Worm (Caenorhabditis elegans): Measurements from ENCODE around the gene B0034.7.

Gene B0034.7

DNA sequence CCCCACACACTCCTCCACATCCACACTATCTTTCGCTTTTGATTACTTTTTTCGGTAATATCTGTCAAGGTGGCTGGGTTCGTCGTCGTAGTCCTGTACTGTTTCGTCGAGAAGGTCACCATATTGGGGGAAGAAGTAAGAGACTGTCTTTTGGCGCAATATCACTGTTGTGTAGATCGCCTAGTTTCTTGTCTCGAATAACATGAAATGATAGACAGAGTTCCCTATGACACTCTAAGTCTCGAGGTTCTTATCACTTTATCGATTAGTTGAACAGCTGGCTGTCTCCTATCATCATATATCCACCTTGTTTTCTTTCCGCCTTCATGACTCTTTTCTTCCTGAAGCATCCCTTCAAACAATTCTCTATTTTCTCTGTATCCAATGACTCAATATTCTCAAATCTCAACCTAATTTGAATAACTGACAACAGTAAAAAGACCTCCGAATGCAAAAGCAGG lies 27.4 kb upstream of the B0034.7 start (continued):
- TF ChIP-seq unc-62 (GFP tag; optimal IDR thresholded peaks at IDR 0.05) (no peak), unc-130 (tag; optimal IDR thresholded peaks at IDR 0.05) (peak; percentile 55), lin-35 (GFP tag; optimal IDR thresholded peaks at IDR 0.05) (peak in 1 of 2 experiments; percentile 2), nhr-237 (tag; optimal IDR thresholded peaks at IDR 0.05) (no peak), aly-2 (tag; optimal IDR thresholded peaks at IDR 0.05) (no peak), mef-2 (tag; optimal IDR thresholded peaks at IDR 0.05) (no peak), nhr-19 (GFP tag; conservative IDR thresholded peaks at IDR 0.05) (peak; percentile 37; the same call in 1 of the 2 replicates), grh-1 (GFP tag; IDR thresholded peaks at IDR 0.05) (0 out of 2 replicates have a peak, but pooled peaks have one; percentile 17)

- TF ChIP-seq vab-15 (tag; optimal IDR thresholded peaks at IDR 0.05): no peak
- TF ChIP-seq lin-35 (GFP tag; optimal IDR thresholded peaks at IDR 0.05): peak in 1 of 2 experiments; percentile 63
- no peak for TF ChIP-seq efl-1 (optimal IDR thresholded peaks at IDR 0.05)
- peak in 1 of 2 experiments; percentile 68 for TF ChIP-seq efl-1 (GFP tag; optimal IDR thresholded peaks at IDR 0.05 in 1 of 2)
- TF ChIP-seq jun-1 (tag; optimal IDR thresholded peaks at IDR 0.05): no peak
- TF ChIP-seq lsy-2 (tag; optimal IDR thresholded peaks at IDR 0.05): peak in 1 of 2 experiments; percentile 23
- peak; percentile 74 for TF ChIP-seq elt-2 (tag; optimal IDR thresholded peaks at IDR 0.05)
- peak; percentile 20 for TF ChIP-seq lin-14 (GFP tag; optimal IDR thresholded peaks at IDR 0.05)
These were observed 25.4 kb upstream of the B0034.7 start for ce11 chrII:5936009-5936408.

DNA sequence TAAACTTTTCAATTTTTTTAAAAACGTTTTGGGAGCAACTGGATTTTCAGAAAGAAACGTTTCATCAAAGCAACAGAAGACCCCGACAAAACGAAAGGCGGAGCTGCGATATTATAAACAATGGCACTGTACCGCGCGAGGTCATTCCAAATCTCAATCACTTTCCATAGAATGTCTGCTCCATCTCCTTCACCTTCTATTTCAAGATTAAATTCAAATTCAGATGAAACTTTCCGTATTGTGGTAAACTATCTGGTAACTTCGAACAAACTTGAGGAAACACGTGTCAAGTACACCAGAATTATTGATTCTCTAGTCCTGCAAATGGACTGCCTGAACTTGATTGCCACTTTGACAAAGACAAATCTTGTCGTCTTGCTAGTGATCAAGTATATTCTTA lies 20.6 kb upstream of the B0034.7 start, which contains the start of gene F28B12.6:
F28B12.6 (plus strand) TSS at position 49 of the 400 bp plus-strand sequence.
- TF ChIP-seq efl-1 (optimal IDR thresholded peaks at IDR 0.05): no peak
- peak in 1 of 2 experiments; percentile 56 for TF ChIP-seq efl-1 (GFP tag; optimal IDR thresholded peaks at IDR 0.05 in 1 of 2)
- no peak for TF ChIP-seq sox-4 (tag; optimal IDR thresholded peaks at IDR 0.05)
- no peak for TF ChIP-seq snu-23 (GFP tag; optimal IDR thresholded peaks at IDR 0.05)
- TF ChIP-seq ztf-4 (tag; optimal IDR thresholded peaks at IDR 0.05): peak; percentile 8
- TF ChIP-seq snpc-4 (tag; optimal IDR thresholded peaks at IDR 0.05): no peak
- no peak for TF ChIP-seq mep-1 (tag; optimal IDR thresholded peaks at IDR 0.05)
- no peak for TF ChIP-seq mdl-1 (tag; optimal IDR thresholded peaks at IDR 0.05)
- TF ChIP-seq nhr-84 (tag; optimal IDR thresholded peaks at IDR 0.05): no peak
- TF ChIP-seq lin-14 (GFP tag; optimal IDR thresholded peaks at IDR 0.05): no peak
- TF ChIP-seq nhr-85 (tag): peak; percentile 3
- no peak for TF ChIP-seq sup-37 (GFP tag; optimal IDR thresholded peaks at IDR 0.05)
- peak; percentile 18 for TF ChIP-seq rnt-1 (tag; optimal IDR thresholded peaks at IDR 0.05)
- TF ChIP-seq swsn-7 (tag; optimal IDR thresholded peaks at IDR 0.05): no peak
- TF ChIP-seq efl-3 (GFP tag; optimal IDR thresholded peaks at IDR 0.05): no peak

DNA sequence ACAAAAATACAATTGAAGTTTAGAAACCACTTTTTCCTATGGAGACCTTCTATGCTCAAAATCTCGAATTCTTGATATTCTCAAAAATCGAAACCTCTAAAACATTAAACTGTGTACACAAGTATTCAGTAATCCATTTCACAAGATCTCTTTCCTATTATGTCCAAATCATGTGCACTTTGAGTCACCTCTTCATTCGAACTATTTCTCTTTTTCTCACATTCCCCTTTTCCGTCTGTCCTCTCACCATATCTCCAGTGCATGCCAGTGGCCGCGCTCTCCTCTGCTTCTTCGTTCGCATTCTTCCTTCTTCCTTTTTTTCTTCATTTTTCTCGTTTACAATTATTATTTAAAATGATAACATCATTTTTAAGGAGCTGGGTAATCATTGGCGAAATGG lies 18.8 kb upstream of the B0034.7 start, which contains the start of gene F28B12.1:
F28B12.1 (plus strand) TSS at position 335 of the 400 bp plus-strand sequence.
- TF ChIP-seq fkh-8 (tag; optimal IDR thresholded peaks at IDR 0.05) (peak; percentile 86), lsy-2 (tag; optimal IDR thresholded peaks at IDR 0.05) (peak in 1 of 2 experiments; percentile 21), ceh-88 (GFP tag; IDR thresholded peaks at IDR 0.05) (no peak), hlh-17 (GFP tag; optimal IDR thresholded peaks at IDR 0.05; ENCODE audit: borderline replicate concordance) (no peak), mab-9 (GFP tag; IDR thresholded peaks at IDR 0.05) (no peak), nhr-47 (tag; optimal IDR thresholded peaks at IDR 0.05) (peak; percentile 21), blmp-1 (tag; optimal IDR thresholded peaks at IDR 0.05) (peak; percentile 0), ceh-90 (tag; optimal IDR thresholded peaks at IDR 0.05) (no peak), snu-23 (GFP tag; optimal IDR thresholded peaks at IDR 0.05) (peak; percentile 12), C34B4.2 (tag; optimal IDR thresholded peaks at IDR 0.05) (no peak), alr-1 (tag; optimal IDR thresholded peaks at IDR 0.05; ENCODE audit: borderline replicate concordance) (no peak), nhr-71 (tag; optimal IDR thresholded peaks at IDR 0.05) (peak; percentile 43), sptf-1 (tag; optimal IDR thresholded peaks at IDR 0.05) (no peak), dsc-1 (tag; optimal IDR thresholded peaks at IDR 0.05) (peak; percentile 65), unc-98 (GFP tag; IDR thresholded peaks at IDR 0.05) (no peak), efl-1 (optimal IDR thresholded peaks at IDR 0.05) (peak in 1 of 2 experiments; percentile 9), efl-1 (GFP tag; optimal IDR thresholded peaks at IDR 0.05 in 1 of 2) (no peak), zag-1 (tag; optimal IDR thresholded peaks at IDR 0.05) (no peak), lin-14 (GFP tag; optimal IDR thresholded peaks at IDR 0.05) (peak; percentile 54), mep-1 (tag; optimal IDR thresholded peaks at IDR 0.05) (peak; percentile 44), snpc-4 (tag; optimal IDR thresholded peaks at IDR 0.05) (no peak), ceh-63 (GFP tag; optimal IDR thresholded peaks at IDR 0.05) (no peak)
